Worm (Caenorhabditis elegans) whole organism, late embryonic: ENCODE results near the gene F55C12.2.

Experiments
- K02D7.2 ChIP-seq: sonication (generic microtip); optimal IDR thresholded peaks from 2 replicates; lab custom pipeline; 2017; ENCODE audit warnings: mild to moderate bottlenecking, missing genetic modification characterization, missing compliant biosample characterization
- T23F11.4 ChIP-seq: fragments of 200-800 bp; sonication (Bioruptor generic); optimal IDR thresholded peaks from 2 replicates; lab custom pipeline; 2018; ENCODE audit warnings: mild to moderate bottlenecking, missing genetic modification characterization, missing compliant biosample characterization
- ahr-1 ChIP-seq: sonication (generic microtip); optimal IDR thresholded peaks from 2 replicates; lab custom pipeline; 2016; ENCODE audit warnings: missing genetic modification characterization, missing compliant biosample characterization
- ceh-14 ChIP-seq: sonication (generic microtip); optimal IDR thresholded peaks from 2 replicates; lab custom pipeline; 2016; ENCODE audit warnings: missing genotype, missing genetic modification characterization, missing compliant biosample characterization
- ceh-18 ChIP-seq: sonication (generic microtip); optimal IDR thresholded peaks from 2 replicates; lab custom pipeline; 2016; ENCODE audit warnings: missing genetic modification characterization, missing compliant biosample characterization
- ceh-19 ChIP-seq: fragments of 200-800 bp; sonication (Bioruptor generic); optimal IDR thresholded peaks from 2 replicates; lab custom pipeline; 2018; ENCODE audit warnings: mild to moderate bottlenecking, missing genetic modification characterization, missing compliant biosample characterization
- ceh-30 ChIP-seq: fragments of 150-350 bp; optimal IDR thresholded peaks from 2 replicates; lab custom pipeline; 2014; ENCODE audit warnings: missing biosample characterization, missing genetic modification characterization
- ceh-34 ChIP-seq: sonication (generic microtip); optimal IDR thresholded peaks from 2 replicates; lab custom pipeline; 2016; ENCODE audit warnings: mild to moderate bottlenecking, missing genetic modification characterization, missing compliant biosample characterization
- ceh-45 ChIP-seq: fragments of 200-800 bp; sonication (Bioruptor generic); IDR thresholded peaks from 2 replicates; pipeline ENCODE4 v1.3.6; 2022; ENCODE audit warnings: missing genetic modification reagents, missing genetic modification characterization, missing compliant biosample characterization
- ceh-48 ChIP-seq: sonication (generic microtip); optimal IDR thresholded peaks from 2 replicates; lab custom pipeline; 2016; ENCODE audit warnings: missing genetic modification characterization, inconsistent platforms, missing compliant biosample characterization
- ceh-6 ChIP-seq: fragments of 200-800 bp; sonication (Bioruptor generic); optimal IDR thresholded peaks from 2 replicates; lab custom pipeline; 2018; ENCODE audit warnings: mild to moderate bottlenecking, missing genetic modification characterization, missing compliant biosample characterization
- ceh-9 ChIP-seq: sonication (generic microtip); optimal IDR thresholded peaks from 2 replicates; lab custom pipeline; 2016; ENCODE audit warnings: mild to moderate bottlenecking, missing genetic modification characterization, inconsistent platforms, missing compliant biosample characterization
- dmd-4 ChIP-seq: sonication (generic microtip); optimal IDR thresholded peaks from 2 replicates; lab custom pipeline; 2016; ENCODE audit warnings: borderline replicate concordance, missing genetic modification characterization, missing compliant biosample characterization
- dve-1 ChIP-seq: sonication (generic microtip); optimal IDR thresholded peaks from 2 replicates; lab custom pipeline; 2017; ENCODE audit warnings: antibody characterized with exemption, mild to moderate bottlenecking, missing genetic modification characterization, missing compliant biosample characterization
- elt-2 ChIP-seq: sonication (generic microtip); optimal IDR thresholded peaks from 2 replicates; lab custom pipeline; 2016; ENCODE audit warnings: missing genetic modification reagents, missing genetic modification characterization, missing compliant biosample characterization
- eyg-1 ChIP-seq: sonication (generic microtip); optimal IDR thresholded peaks from 2 replicates; lab custom pipeline; 2016; ENCODE audit warnings: missing genotype, missing genetic modification characterization, missing compliant biosample characterization
- fax-1 ChIP-seq: sonication (generic microtip); optimal IDR thresholded peaks from 2 replicates; lab custom pipeline; 2016; ENCODE audit warnings: missing genotype, missing genetic modification characterization, missing compliant biosample characterization
- fkh-10 ChIP-seq: fragments of 150-350 bp; optimal IDR thresholded peaks from 2 replicates; lab custom pipeline; 2014; ENCODE audit warnings: missing biosample characterization, missing genetic modification reagents, missing genetic modification characterization
- fkh-6 ChIP-seq: sonication (generic microtip); optimal IDR thresholded peaks from 2 replicates; lab custom pipeline; 2016; ENCODE audit warnings: missing genetic modification characterization, missing compliant biosample characterization
- hlh-13 ChIP-seq: fragments of 200-800 bp; sonication (Bioruptor generic); optimal IDR thresholded peaks from 2 replicates; lab custom pipeline; 2018; ENCODE audit warnings: mild to moderate bottlenecking, missing genetic modification characterization, missing compliant biosample characterization
- hlh-15 ChIP-seq: sonication (generic microtip); optimal IDR thresholded peaks from 2 replicates; lab custom pipeline; 2016; ENCODE audit warnings: missing genetic modification characterization, missing compliant biosample characterization
- hlh-30 ChIP-seq: sonication (generic microtip); optimal IDR thresholded peaks from 2 replicates; lab custom pipeline; 2017; ENCODE audit warnings: antibody characterized with exemption, missing genetic modification characterization, missing compliant biosample characterization; ENCODE audit not compliant: insufficient read depth
- hlh-6 ChIP-seq: sonication (generic microtip); optimal IDR thresholded peaks from 2 replicates; lab custom pipeline; 2016; ENCODE audit warnings: missing genotype, missing genetic modification characterization, missing compliant biosample characterization
- hlh-8 ChIP-seq: sonication (generic microtip); optimal IDR thresholded peaks from 2 replicates; lab custom pipeline; 2016; ENCODE audit warnings: missing genotype, missing genetic modification characterization, missing compliant biosample characterization
- lim-6 ChIP-seq: sonication (generic microtip); optimal IDR thresholded peaks from 2 replicates; lab custom pipeline; 2016; ENCODE audit warnings: missing genetic modification characterization, missing compliant biosample characterization
- mec-3 ChIP-seq: sonication (generic microtip); optimal IDR thresholded peaks from 2 replicates; lab custom pipeline; 2016; ENCODE audit warnings: borderline replicate concordance, missing genetic modification characterization, missing compliant biosample characterization
- nfya-1 ChIP-seq: sonication (generic microtip); optimal IDR thresholded peaks from 2 replicates; lab custom pipeline; 2017; ENCODE audit warnings: missing genetic modification characterization, mild to moderate bottlenecking, missing compliant biosample characterization, antibody characterized with exemption, moderate library complexity
- nhr-11 ChIP-seq: fragments of 150-350 bp; optimal IDR thresholded peaks from 2 replicates; lab custom pipeline; 2014; ENCODE audit warnings: missing biosample characterization, missing genetic modification characterization
- nhr-232 ChIP-seq: sonication (generic microtip); optimal IDR thresholded peaks from 2 replicates; lab custom pipeline; 2016; ENCODE audit warnings: missing genetic modification characterization, missing compliant biosample characterization
- odd-2 ChIP-seq: sonication (generic microtip); optimal IDR thresholded peaks from 2 replicates; lab custom pipeline; 2017; ENCODE audit warnings: antibody characterized with exemption, mild to moderate bottlenecking, missing genetic modification characterization, missing compliant biosample characterization
- pag-3 ChIP-seq: sonication (generic microtip); optimal IDR thresholded peaks from 2 replicates; lab custom pipeline; 2016; ENCODE audit warnings: missing compliant biosample characterization, missing genetic modification characterization, borderline replicate concordance
- pat-9 ChIP-seq: fragments of 200-800 bp; sonication (Bioruptor generic); optimal IDR thresholded peaks from 2 replicates; lab custom pipeline; 2018; ENCODE audit warnings: mild to moderate bottlenecking, missing genetic modification characterization, moderate library complexity, missing compliant biosample characterization
- pax-1 ChIP-seq: fragments of 150-350 bp; optimal IDR thresholded peaks from 2 replicates; lab custom pipeline; 2014; ENCODE audit warnings: missing biosample characterization, missing genetic modification characterization
- pha-2 ChIP-seq: sonication (generic microtip); optimal IDR thresholded peaks from 2 replicates; lab custom pipeline; 2017; ENCODE audit warnings: mild to moderate bottlenecking, missing genetic modification characterization, missing compliant biosample characterization
- pha-4 ChIP-seq: fragments of 150-350 bp; optimal IDR thresholded peaks from 2 replicates; lab custom pipeline; 2018; ENCODE audit warnings: missing biosample characterization, missing genetic modification reagents, missing genetic modification characterization
- pqm-1 ChIP-seq: sonication (generic microtip); optimal IDR thresholded peaks from 2 replicates; lab custom pipeline; 2016; ENCODE audit warnings: missing genetic modification characterization, missing compliant biosample characterization
- pros-1 ChIP-seq: fragments of 150-350 bp; optimal IDR thresholded peaks from 2 replicates; lab custom pipeline; 2014; ENCODE audit warnings: missing biosample characterization, missing genetic modification reagents, missing genetic modification characterization
- ref-2 ChIP-seq: sonication (generic microtip); optimal IDR thresholded peaks from 2 replicates; lab custom pipeline; 2016; ENCODE audit warnings: missing genetic modification characterization, missing compliant biosample characterization
- rnt-1 ChIP-seq: sonication (generic microtip); optimal IDR thresholded peaks from 2 replicates; lab custom pipeline; 2016; ENCODE audit warnings: missing genetic modification characterization, missing compliant biosample characterization
- sdc-2 ChIP-seq: sonication (generic microtip); optimal IDR thresholded peaks from 2 replicates; lab custom pipeline; 2016; ENCODE audit warnings: missing genotype, missing genetic modification characterization, missing compliant biosample characterization
- sox-2 ChIP-seq: fragments of 200-800 bp; sonication (Bioruptor generic); IDR thresholded peaks from 2 replicates; pipeline ENCODE4 v1.3.6; 2022; ENCODE audit warnings: missing genetic modification reagents, missing genetic modification characterization, missing compliant biosample characterization
- sox-4 ChIP-seq: sonication (generic microtip); optimal IDR thresholded peaks from 2 replicates; lab custom pipeline; 2017; ENCODE audit warnings: mild to moderate bottlenecking, missing genetic modification characterization, inconsistent platforms, missing compliant biosample characterization
- syd-9 ChIP-seq: sonication (generic microtip); optimal IDR thresholded peaks from 2 replicates; lab custom pipeline; 2016; ENCODE audit warnings: mild to moderate bottlenecking, missing genetic modification characterization, moderate library complexity, missing compliant biosample characterization
- tbx-7 ChIP-seq: sonication (generic microtip); optimal IDR thresholded peaks from 2 replicates; lab custom pipeline; 2016; ENCODE audit warnings: missing genotype, missing genetic modification characterization, missing compliant biosample characterization
- ttx-3 ChIP-seq: sonication (generic microtip); optimal IDR thresholded peaks from 2 replicates; lab custom pipeline; 2016; ENCODE audit warnings: missing genetic modification reagents, missing genetic modification characterization, missing compliant biosample characterization
- unc-3 ChIP-seq, 2 experiments: fragments of 200-800 bp in 1 of 2; sonication (Bioruptor generic) in 1 of 2; sonication (generic microtip) in 1 of 2; conservative IDR thresholded peaks in 1 of 2; optimal IDR thresholded peaks in 1 of 2; 2 replicates each; pipeline versions ENCODE4 v1.3.6 to Lab custom; 2016 to 2022; ENCODE audit warnings: missing compliant biosample characterization in 2 of 2, missing genetic modification characterization in 2 of 2, missing genetic modification reagents in 1 of 2
- unc-42 ChIP-seq: sonication (generic microtip); optimal IDR thresholded peaks from 2 replicates; lab custom pipeline; 2016; ENCODE audit warnings: missing genotype, missing genetic modification characterization, missing compliant biosample characterization
- unc-55 ChIP-seq: sonication (generic microtip); optimal IDR thresholded peaks from 2 replicates; lab custom pipeline; 2017; ENCODE audit warnings: missing biosample characterization, missing genetic modification reagents, missing genetic modification characterization
- unc-86 ChIP-seq: sonication (generic microtip); optimal IDR thresholded peaks from 2 replicates; lab custom pipeline; 2016; ENCODE audit warnings: missing genetic modification characterization, missing compliant biosample characterization
- zip-5 ChIP-seq: sonication (generic microtip); optimal IDR thresholded peaks from 2 replicates; lab custom pipeline; 2016; ENCODE audit warnings: missing genetic modification characterization, missing compliant biosample characterization
- ztf-16 ChIP-seq: sonication (generic microtip); optimal IDR thresholded peaks from 2 replicates; lab custom pipeline; 2017; ENCODE audit warnings: missing genetic modification characterization, missing compliant biosample characterization

The F55C12.2 gene

DNA sequence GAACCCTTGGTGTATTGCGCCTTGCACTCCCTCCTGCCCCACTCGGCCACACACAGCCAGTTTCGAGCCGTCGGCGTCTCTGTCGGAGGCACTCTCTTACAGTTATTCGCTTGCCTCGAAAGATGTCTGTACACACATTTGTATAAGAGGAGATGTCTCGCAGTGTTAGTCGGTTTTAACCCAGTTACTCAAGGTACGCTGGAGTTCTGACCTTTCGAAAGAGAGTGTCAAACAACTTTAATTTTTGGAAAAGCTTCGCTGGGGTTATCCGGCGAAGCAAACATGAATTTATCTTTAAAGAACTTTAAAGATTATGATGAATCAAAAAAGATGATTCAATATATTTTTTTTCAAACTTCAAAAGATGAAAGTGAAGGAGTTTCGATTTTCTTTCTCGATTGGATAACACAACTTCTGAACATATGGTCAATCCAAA, 31.9 kb upstream of the F55C12.2 start (continued):
- TF ChIP-seq eyg-1 (tag; lab: Kevin White, UChicago) (peak; percentile 68), pha-2 (tag; lab: Kevin White, UChicago) (peak; percentile 82), pag-3 (tag; lab: Kevin White, UChicago) (peak; percentile 70), nhr-11 (peak; percentile 58), syd-9 (tag; lab: Kevin White, UChicago) (peak; percentile 85), sox-4 (tag; lab: Kevin White, UChicago) (peak; percentile 81), ahr-1 (tag; lab: Kevin White, UChicago) (peak; percentile 46), fkh-6 (tag; lab: Kevin White, UChicago) (peak; percentile 72), hlh-15 (peak; percentile 65), odd-2 (no peak), hlh-13 (GFP tag; lab: Kevin White, UChicago) (peak; percentile 17), hlh-30 (tag; lab: Kevin White, UChicago) (peak; percentile 60), fkh-10 (GFP tag; lab: Kevin White, UChicago) (peak; percentile 73), pax-1 (tag; lab: Kevin White, UChicago) (peak; percentile 91), T23F11.4 (peak; percentile 87), pha-4 (no peak), nhr-232 (peak; percentile 46), pros-1 (tag; lab: Kevin White, UChicago) (peak; percentile 87), ceh-48 (tag; lab: Kevin White, UChicago) (peak; percentile 41), dmd-4 (tag; lab: Kevin White, UChicago) (peak; percentile 66), hlh-6 (peak; percentile 65), ref-2 (peak; percentile 87), rnt-1 (tag; lab: Kevin White, UChicago) (peak; percentile 86), K02D7.2 (tag; lab: Kevin White, UChicago) (peak; percentile 69), ztf-16 (peak; percentile 83), ceh-45 (GFP tag; lab: Robert Waterston, UW) (no peak), mec-3 (tag; lab: Kevin White, UChicago) (peak; percentile 59), ttx-3 (tag; lab: Kevin White, UChicago) (peak; percentile 70), ceh-6 (GFP tag; lab: Kevin White, UChicago) (peak; percentile 53), lim-6 (tag; lab: Kevin White, UChicago) (peak; percentile 77), pqm-1 (tag; lab: Kevin White, UChicago) (peak; percentile 95), ceh-9 (no peak), sdc-2 (tag; lab: Kevin White, UChicago) (peak; percentile 74), hlh-8 (tag; lab: Kevin White, UChicago) (peak; percentile 76), zip-5 (tag; lab: Kevin White, UChicago) (peak; percentile 32), unc-42 (tag; lab: Kevin White, UChicago) (peak; percentile 99), ceh-14 (peak; percentile 94), elt-2 (tag; lab: Kevin White, UChicago) (peak; percentile 99), unc-55 (GFP tag; lab: Kevin White, UChicago) (peak; percentile 79), unc-86 (tag; lab: Kevin White, UChicago) (peak; percentile 83), dve-1 (tag; lab: Kevin White, UChicago) (peak; percentile 99), fax-1 (tag; lab: Kevin White, UChicago) (peak; percentile 65), tbx-7 (tag; lab: Kevin White, UChicago) (peak; percentile 44), unc-3 (GFP tag; conservative IDR thresholded peaks at IDR 0.05; lab: Robert Waterston, UW) (peak; percentile 53; the same call in 1 of the 2 replicates), unc-3 (tag; optimal IDR thresholded peaks at IDR 0.05; lab: Kevin White, UChicago) (peak; percentile 85), nfya-1 (tag; lab: Kevin White, UChicago) (peak; percentile 92), ceh-19 (GFP tag; lab: Kevin White, UChicago) (peak; percentile 89), pat-9 (tag; lab: Kevin White, UChicago) (peak; percentile 83), ceh-34 (tag; lab: Kevin White, UChicago) (peak; percentile 92), ceh-30 (peak; percentile 79), ceh-18 (tag; lab: Kevin White, UChicago) (peak; percentile 99), sox-2 (GFP tag; lab: Robert Waterston, UW) (peak; percentile 32)
- TF ChIP-seq, all 69 proteins: peak for 64
